Worm (Caenorhabditis elegans): ENCODE data around the gene C04C3.6.
A peak's percentile ranks its signal among the peaks of the same experiment; 100 is the strongest.

C04C3.6 gene

ce11 chrIV:3399015-3399722 lies 23.2 kb downstream of the C04C3.6 start, which contains the start of the genes dyf-3 and pdhb-1 (continued):
- no peak for TF ChIP-seq mab-9 (GFP tag; IDR thresholded peaks at IDR 0.05)
- TF ChIP-seq mdl-1 (tag; optimal IDR thresholded peaks at IDR 0.05), result peak in 1 of 2 experiments; percentile 37
- no peak for TF ChIP-seq nhr-19 (GFP tag; conservative IDR thresholded peaks at IDR 0.05)
- TF ChIP-seq egl-13 (tag; optimal IDR thresholded peaks at IDR 0.05), result no peak
- TF ChIP-seq lin-13 (GFP tag; optimal IDR thresholded peaks at IDR 0.05), result no peak
- TF ChIP-seq lsy-2 (tag; optimal IDR thresholded peaks at IDR 0.05), result peak; percentile 88 to 97
- TF ChIP-seq swsn-7 (tag; optimal IDR thresholded peaks at IDR 0.05), result no peak
- no peak for TF ChIP-seq sox-4 (tag; optimal IDR thresholded peaks at IDR 0.05)
- no peak for TF ChIP-seq nhr-11 (tag; optimal IDR thresholded peaks at IDR 0.05)
- no peak for TF ChIP-seq zip-4 (GFP tag; optimal IDR thresholded peaks at IDR 0.05)
- no peak for TF ChIP-seq ces-1 (GFP tag; optimal IDR thresholded peaks at IDR 0.05)
- TF ChIP-seq F16B12.6 (tag; optimal IDR thresholded peaks at IDR 0.05), result peak; percentile 92
- no peak for TF ChIP-seq isw-1 (GFP tag; IDR thresholded peaks at IDR 0.05)
- TF ChIP-seq lin-14 (GFP tag; optimal IDR thresholded peaks at IDR 0.05), result no peak
- TF ChIP-seq aha-1 (tag; optimal IDR thresholded peaks at IDR 0.05), result no peak
- TF ChIP-seq sup-37 (GFP tag; optimal IDR thresholded peaks at IDR 0.05), result no peak
- TF ChIP-seq skn-1 (tag; optimal IDR thresholded peaks at IDR 0.05), result no peak
- TF ChIP-seq mef-2 (tag; optimal IDR thresholded peaks at IDR 0.05), result no peak
- no peak for TF ChIP-seq grh-1 (GFP tag; IDR thresholded peaks at IDR 0.05)
- peak; percentile 16 for TF ChIP-seq dsc-1 (tag; optimal IDR thresholded peaks at IDR 0.05)
- TF ChIP-seq nhr-71 (tag; optimal IDR thresholded peaks at IDR 0.05), result no peak
- TF ChIP-seq fkh-4 (tag; optimal IDR thresholded peaks at IDR 0.05; ENCODE audit: borderline replicate concordance), result no peak
- TF ChIP-seq unc-62 (GFP tag; optimal IDR thresholded peaks at IDR 0.05), result no peak
- TF ChIP-seq nhr-85 (tag), result peak; percentile 69
- no peak for TF ChIP-seq nhr-237 (tag; optimal IDR thresholded peaks at IDR 0.05)
- TF ChIP-seq elt-2 (tag; optimal IDR thresholded peaks at IDR 0.05), result no peak
- TF ChIP-seq hlh-17 (GFP tag; optimal IDR thresholded peaks at IDR 0.05; ENCODE audit: borderline replicate concordance), result no peak
- peak; percentile 26 to 59 for TF ChIP-seq lin-35 (GFP tag; optimal IDR thresholded peaks at IDR 0.05)
- TF ChIP-seq hpl-2 (GFP tag; optimal IDR thresholded peaks at IDR 0.05), result no peak
- TF ChIP-seq lin-15B (tag; optimal IDR thresholded peaks at IDR 0.05), result no peak
- peak; percentile 4 for TF ChIP-seq fkh-10 (GFP tag; optimal IDR thresholded peaks at IDR 0.05)
- TF ChIP-seq lin-39 (tag; optimal IDR thresholded peaks at IDR 0.05), result no peak
- TF ChIP-seq nhr-84 (tag; optimal IDR thresholded peaks at IDR 0.05), result no peak
- TF ChIP-seq mep-1 (tag; optimal IDR thresholded peaks at IDR 0.05), result peak; percentile 40
- TF ChIP-seq nhr-76 (tag; optimal IDR thresholded peaks at IDR 0.05), result no peak
- TF ChIP-seq ceh-88 (GFP tag; IDR thresholded peaks at IDR 0.05), result no peak
- TF ChIP-seq nhr-28 (tag; optimal IDR thresholded peaks at IDR 0.05), result no peak
- TF ChIP-seq jun-1 (tag; optimal IDR thresholded peaks at IDR 0.05), result no peak
- TF ChIP-seq nhr-12 (tag; optimal IDR thresholded peaks at IDR 0.05), result no peak
- TF ChIP-seq snpc-4 (tag; optimal IDR thresholded peaks at IDR 0.05), result no peak
- TF ChIP-seq ceh-90 (tag; optimal IDR thresholded peaks at IDR 0.05), result no peak
- no peak for TF ChIP-seq hlh-4 (tag; optimal IDR thresholded peaks at IDR 0.05)
- no peak for TF ChIP-seq vab-15 (tag; optimal IDR thresholded peaks at IDR 0.05)
- TF ChIP-seq nhr-90 (tag; optimal IDR thresholded peaks at IDR 0.05; ENCODE audit: poor library complexity), result no peak
- no peak for TF ChIP-seq Y116A8C.19 (tag; optimal IDR thresholded peaks at IDR 0.05; ENCODE audit: borderline replicate concordance)
- no peak for TF ChIP-seq unc-98 (GFP tag; IDR thresholded peaks at IDR 0.05)
- peak in 1 of 3 experiments; percentile 48 for TF ChIP-seq ceh-82 (tag; optimal IDR thresholded peaks at IDR 0.05)
- no peak for TF ChIP-seq ama-1 (optimal IDR thresholded peaks at IDR 0.05)
- TF ChIP-seq pqm-1 (tag; optimal IDR thresholded peaks at IDR 0.05), result no peak
- no peak for TF ChIP-seq ceh-8 (GFP tag; optimal IDR thresholded peaks at IDR 0.05)
- TF ChIP-seq lir-3 (tag; optimal IDR thresholded peaks at IDR 0.05; ENCODE audit: poor library complexity), result no peak
- TF ChIP-seq aly-2 (tag; optimal IDR thresholded peaks at IDR 0.05), result no peak
- no peak for TF ChIP-seq C04F5.9 (tag; optimal IDR thresholded peaks at IDR 0.05)

Measured in whole organism, L1 larva.